Fruit fly (Drosophila melanogaster): ENCODE data around the gene CG46304.
A peak's percentile ranks its signal among the peaks of the same experiment; 100 is the strongest.

DNA sequence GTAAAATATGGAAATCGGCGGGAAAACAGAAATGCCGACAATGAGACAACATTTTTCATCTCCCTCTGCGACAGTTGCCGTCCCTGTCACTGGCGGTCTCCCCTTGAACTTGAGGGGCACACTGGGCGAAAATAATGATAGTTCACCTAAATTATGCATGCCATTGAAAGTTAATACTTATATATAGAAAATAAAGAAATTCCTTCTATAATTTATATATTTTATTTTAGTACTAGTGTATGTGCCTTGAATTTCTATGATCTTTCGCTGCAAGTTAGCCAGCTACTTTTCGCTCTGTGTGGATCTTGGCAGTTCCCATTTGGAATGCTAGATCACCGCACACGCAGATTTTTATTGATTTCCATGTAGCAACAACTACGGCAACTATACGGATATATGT is 39.5 kb upstream of the CG46304 start:
- no peak for TF ChIP-seq CG4496 (GFP tag; IDR thresholded peaks at IDR 0.05)
- no peak for TF ChIP-seq D1 (tag; optimal IDR thresholded peaks at IDR 0.05)
- no peak for TF ChIP-seq CG15710 (tag; optimal IDR thresholded peaks at IDR 0.05)
- TF ChIP-seq Pif1B (GFP tag; optimal IDR thresholded peaks at IDR 0.05), result no peak
- TF ChIP-seq CG12605 (GFP tag; IDR thresholded peaks at IDR 0.05), result no peak
- TF ChIP-seq CG17806 (tag; optimal IDR thresholded peaks at IDR 0.05), result peak; percentile 9
- no peak for TF ChIP-seq CG13204 (GFP tag; optimal IDR thresholded peaks at IDR 0.05)
- no peak for TF ChIP-seq rn (GFP tag; IDR thresholded peaks at IDR 0.05)
